Fruit fly (Drosophila melanogaster) whole organism, wandering third instar larva: ENCODE data around the gene Shc.

ENCODE experiments used
- Abd-B ChIP-seq: fragments of >200 bp; optimal IDR thresholded peaks from 2 replicates; lab custom pipeline; 2017; ENCODE audit warnings: missing biosample characterization, missing genetic modification characterization
- CG32264 ChIP-seq: fragments of 200-800 bp; sonication (Bioruptor generic); optimal IDR thresholded peaks from 2 replicates; lab custom pipeline; 2016; ENCODE audit warnings: missing biosample characterization, missing genetic modification characterization
- CG9705 ChIP-seq: fragments of 200-800 bp; sonication (Bioruptor generic); optimal IDR thresholded peaks from 2 replicates; lab custom pipeline; 2018; ENCODE audit warnings: missing biosample characterization, mild to moderate bottlenecking, missing genetic modification characterization
- CrebA ChIP-seq: fragments of 200-800 bp; sonication (Bioruptor generic); optimal IDR thresholded peaks from 2 replicates; lab custom pipeline; 2016; ENCODE audit warnings: missing biosample characterization, mild to moderate bottlenecking, missing genetic modification characterization, borderline replicate concordance
- Dfd ChIP-seq: fragments of >200 bp; optimal IDR thresholded peaks from 2 replicates; lab custom pipeline; 2017; ENCODE audit warnings: missing biosample characterization, missing genetic modification characterization
- Dif ChIP-seq: fragments of 200-275, 200-300 bp; sonication (Bioruptor generic); optimal IDR thresholded peaks from 2 replicates; lab custom pipeline; 2018; ENCODE audit warnings: missing biosample characterization, missing genetic modification characterization; ENCODE audit not compliant: partially characterized antibody
- GATAd ChIP-seq: sonication (Bioruptor generic); optimal IDR thresholded peaks from 2 replicates; lab custom pipeline; 2016; ENCODE audit warnings: missing biosample characterization, missing genetic modification characterization
- HLH106 ChIP-seq: fragments of 200-800 bp; optimal IDR thresholded peaks from 3 replicates; lab custom pipeline; 2019; ENCODE audit warnings: missing biosample characterization, mild to moderate bottlenecking, missing genetic modification characterization, moderate library complexity
- Hnf4 ChIP-seq: fragments of 200-800 bp; sonication (Bioruptor generic); optimal IDR thresholded peaks from 2 replicates; lab custom pipeline; 2016; ENCODE audit warnings: missing biosample characterization, mild to moderate bottlenecking, missing genetic modification characterization
- Hr78 ChIP-seq: fragments of >200 bp; optimal IDR thresholded peaks from 2 replicates; lab custom pipeline; 2017; ENCODE audit warnings: missing biosample characterization, missing genetic modification characterization
- Hr83 ChIP-seq: fragments of 200-300 bp; sonication (Bioruptor generic); optimal IDR thresholded peaks from 2 replicates; lab custom pipeline; 2016; ENCODE audit warnings: missing biosample characterization, mild to moderate bottlenecking, missing genetic modification characterization, moderate library complexity; ENCODE audit not compliant: poor library complexity, severe bottlenecking
- Jra ChIP-seq: sonication (Bioruptor generic); optimal IDR thresholded peaks from 2 replicates; lab custom pipeline; 2016; ENCODE audit warnings: missing biosample characterization, missing genetic modification characterization
- Mio ChIP-seq: sonication (Bioruptor generic); optimal IDR thresholded peaks from 2 replicates; lab custom pipeline; 2016; ENCODE audit warnings: missing biosample characterization, missing genetic modification characterization
- Myc ChIP-seq: fragments of >200 bp; optimal IDR thresholded peaks from 2 replicates; lab custom pipeline; 2017
- N ChIP-seq: fragments of >200 bp; optimal IDR thresholded peaks from 2 replicates; lab custom pipeline; 2018; ENCODE audit warnings: missing biosample characterization, missing external identifiers, missing genetic modification characterization
- OdsH ChIP-seq: fragments of 200-800 bp; sonication (Bioruptor generic); optimal IDR thresholded peaks from 2 replicates; lab custom pipeline; 2016; ENCODE audit warnings: missing biosample characterization, mild to moderate bottlenecking, missing genetic modification characterization
- Rel ChIP-seq, 2 experiments: fragments of 200-800 bp; sonication (Bioruptor generic) in 1 of 2; optimal IDR thresholded peaks; 2 replicates in 1 of 2; 3 replicates in 1 of 2; lab custom pipeline; 2016 to 2019; ENCODE audit warnings: mild to moderate bottlenecking in 2 of 2, missing biosample characterization in 2 of 2, missing genetic modification characterization in 2 of 2, moderate library complexity in 1 of 2
- Sp1 ChIP-seq: fragments of 200-800 bp; sonication (Bioruptor generic); optimal IDR thresholded peaks from 3 replicates; lab custom pipeline; 2019; ENCODE audit warnings: missing biosample characterization, mild to moderate bottlenecking, missing genetic modification characterization, moderate library complexity
- Vsx2 ChIP-seq: fragments of 200-300, 225-300 bp; sonication (Bioruptor generic); optimal IDR thresholded peaks from 2 replicates; lab custom pipeline; 2018; ENCODE audit warnings: missing biosample characterization, missing genetic modification characterization; ENCODE audit not compliant: partially characterized antibody
- br ChIP-seq: fragments of 200-800 bp; sonication (Bioruptor generic); optimal IDR thresholded peaks from 2 replicates; lab custom pipeline; 2016; ENCODE audit warnings: missing biosample characterization, missing genetic modification characterization
- brk ChIP-seq: fragments of 200-800 bp; sonication (Bioruptor generic); optimal IDR thresholded peaks from 2 replicates; lab custom pipeline; 2016; ENCODE audit warnings: missing biosample characterization, mild to moderate bottlenecking, missing genetic modification characterization
- dl ChIP-seq, 2 experiments: fragments of 175-275, 200-275 bp in 1 of 2; fragments of 200-275 bp in 1 of 2; sonication (Bioruptor generic); optimal IDR thresholded peaks; lab custom pipeline; 2018; ENCODE audit warnings: mild to moderate bottlenecking in 2 of 2, missing biosample characterization in 2 of 2, missing genetic modification characterization in 2 of 2, moderate library complexity in 2 of 2; ENCODE audit not compliant: partially characterized antibody in 2 of 2, insufficient read depth in 1 of 2
- dmrt93B ChIP-seq: fragments of 200-800 bp; sonication (Bioruptor generic); optimal IDR thresholded peaks from 2 replicates; lab custom pipeline; 2018; ENCODE audit warnings: missing biosample characterization, mild to moderate bottlenecking, missing genetic modification characterization
- dsf ChIP-seq: sonication (Bioruptor generic); optimal IDR thresholded peaks from 2 replicates; lab custom pipeline; 2016; ENCODE audit warnings: missing biosample characterization, missing genetic modification characterization, borderline replicate concordance
- ey ChIP-seq: fragments of 200-800 bp; sonication (Bioruptor generic); optimal IDR thresholded peaks from 2 replicates; lab custom pipeline; 2016; ENCODE audit warnings: missing biosample characterization, missing genetic modification characterization
- foxo ChIP-seq, 2 experiments: fragments of 200-800 bp; sonication (Bioruptor generic); optimal IDR thresholded peaks; 2 replicates in 1 of 2; 3 replicates in 1 of 2; lab custom pipeline; 2016 to 2017; ENCODE audit warnings: missing biosample characterization in 2 of 2, missing genetic modification characterization in 2 of 2
- fru ChIP-seq: fragments of 200-800 bp; sonication (Bioruptor generic); optimal IDR thresholded peaks from 3 replicates; lab custom pipeline; 2016; ENCODE audit warnings: missing biosample characterization, mild to moderate bottlenecking, missing genetic modification characterization
- h ChIP-seq: fragments of 200-800 bp; sonication (Bioruptor generic); optimal IDR thresholded peaks from 3 replicates; lab custom pipeline; 2016; ENCODE audit warnings: missing biosample characterization, mild to moderate bottlenecking, missing genetic modification characterization
- jim ChIP-seq: fragments of 175-275, 200-325 bp; sonication (Bioruptor generic); optimal IDR thresholded peaks from 2 replicates; lab custom pipeline; 2016; ENCODE audit warnings: missing biosample characterization, mild to moderate bottlenecking, missing genetic modification characterization
- pan ChIP-seq: fragments of >200 bp; optimal IDR thresholded peaks from 2 replicates; lab custom pipeline; 2017
- psq ChIP-seq: fragments of 200-800 bp; sonication (Bioruptor generic); optimal IDR thresholded peaks from 3 replicates; lab custom pipeline; 2017; ENCODE audit warnings: missing biosample characterization, mild to moderate bottlenecking, missing genetic modification characterization, moderate library complexity
- rgr ChIP-seq: fragments of 200-800 bp; sonication (Bioruptor generic); optimal IDR thresholded peaks from 3 replicates; lab custom pipeline; 2016; ENCODE audit warnings: missing biosample characterization, mild to moderate bottlenecking, missing genetic modification characterization
- sage ChIP-seq: fragments of 200-800 bp; sonication (Bioruptor generic); optimal IDR thresholded peaks from 2 replicates; lab custom pipeline; 2016; ENCODE audit warnings: missing biosample characterization, mild to moderate bottlenecking, missing genetic modification characterization
- sv ChIP-seq: fragments of 200-800 bp; sonication (Bioruptor generic); optimal IDR thresholded peaks from 3 replicates; lab custom pipeline; 2016; ENCODE audit warnings: missing biosample characterization, missing genetic modification characterization
- tai ChIP-seq: sonication (Bioruptor generic); optimal IDR thresholded peaks from 2 replicates; lab custom pipeline; 2016; ENCODE audit warnings: missing biosample characterization, missing genetic modification characterization
- usp ChIP-seq: fragments of >200 bp; optimal IDR thresholded peaks from 2 replicates; lab custom pipeline; 2017; ENCODE audit warnings: missing biosample characterization, missing genetic modification characterization
- woc ChIP-seq: sonication (Bioruptor generic); optimal IDR thresholded peaks from 2 replicates; lab custom pipeline; 2016; ENCODE audit warnings: missing biosample characterization, mild to moderate bottlenecking, missing genetic modification characterization

The Shc gene

dm6 chr3L:9410754-9411423, 15.9 kb upstream of the Shc start, which contains the start of the genes CG4022 and Cpsf5 (continued):
- TF ChIP-seq Vsx2 (GFP tag; lab: Kevin White, UChicago) = no peak
- no peak for TF ChIP-seq Dfd (GFP tag; lab: Kevin White, UChicago)
- peak in 1 of 2 experiments; percentile 86 for TF ChIP-seq foxo (GFP tag; optimal IDR thresholded peaks at IDR 0.05; lab: Kevin White, UChicago)
- no peak for TF ChIP-seq Myc (lab: Kevin White, UChicago)
- peak; percentile 56 for TF ChIP-seq sage (GFP tag; lab: Kevin White, UChicago)
- TF ChIP-seq fru (GFP tag; lab: Kevin White, UChicago) = peak; percentile 61
- no peak for TF ChIP-seq Hr78 (GFP tag; lab: Kevin White, UChicago)
- no peak for TF ChIP-seq Dif (GFP tag; lab: Kevin White, UChicago)
- TF ChIP-seq woc (GFP tag; lab: Kevin White, UChicago) = peak; percentile 66

DNA sequence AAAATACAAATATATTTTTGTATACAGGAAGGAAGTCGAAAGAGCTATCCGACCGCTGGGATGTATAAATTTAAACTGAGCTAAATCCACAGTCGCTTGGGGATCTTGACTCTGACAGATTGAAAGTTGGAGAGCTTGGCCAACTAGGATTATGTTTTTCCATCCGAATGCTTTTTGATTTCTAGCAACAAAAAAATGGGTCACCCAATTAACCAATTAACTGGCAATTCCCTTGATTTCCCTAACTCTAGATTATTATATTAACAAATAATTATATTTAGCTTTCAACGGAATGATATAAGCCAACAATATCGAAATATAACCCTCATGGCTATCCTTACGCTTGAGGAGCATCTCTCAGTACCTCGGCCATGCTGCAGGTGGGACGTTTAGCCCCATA, 9.5 kb upstream of the Shc start, which contains the start of gene CG3982:
TSS of gene CG3982 (minus strand) at position 101 of the 400 bp plus-strand sequence.
- TF ChIP-seq Dfd (GFP tag; lab: Kevin White, UChicago) (no peak), psq (GFP tag; lab: Kevin White, UChicago) (no peak), Sp1 (GFP tag; lab: Kevin White, UChicago) (no peak), fru (GFP tag; lab: Kevin White, UChicago) (no peak), dl (GFP tag; optimal IDR thresholded peaks at IDR 0.05; lab: Kevin White, UChicago; ENCODE audit: insufficient read depth in 1 of 2, partially characterized antibody in 2 of 2) (no peak), N (GFP tag; lab: Kevin White, UChicago) (no peak), Mio (GFP tag; lab: Kevin White, UChicago) (no peak), Hnf4 (GFP tag; lab: Kevin White, UChicago) (no peak)

DNA sequence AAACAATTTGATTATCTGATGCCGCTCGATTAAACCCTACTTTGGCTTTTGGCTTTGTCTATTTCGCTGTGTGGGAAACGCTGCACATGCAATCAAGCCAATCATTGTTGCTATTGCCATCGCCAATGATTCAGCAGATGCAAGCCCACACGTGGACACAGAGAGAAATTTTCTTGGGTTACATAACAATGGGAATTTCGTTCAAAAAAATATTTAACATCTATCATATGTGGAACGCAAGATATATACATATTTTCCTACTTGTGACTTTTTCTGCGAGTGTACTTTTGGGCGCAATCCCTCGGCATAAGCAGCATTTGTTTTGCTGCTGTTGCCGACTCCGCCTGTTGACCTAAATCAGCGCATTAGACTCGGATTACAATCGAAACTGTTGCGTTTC, 7.5 kb upstream of the Shc start:
- TF ChIP-seq woc (GFP tag; lab: Kevin White, UChicago) = no peak
- TF ChIP-seq h (GFP tag; lab: Kevin White, UChicago) = peak; percentile 37
- TF ChIP-seq, all 38 proteins: peak for 1

DNA sequence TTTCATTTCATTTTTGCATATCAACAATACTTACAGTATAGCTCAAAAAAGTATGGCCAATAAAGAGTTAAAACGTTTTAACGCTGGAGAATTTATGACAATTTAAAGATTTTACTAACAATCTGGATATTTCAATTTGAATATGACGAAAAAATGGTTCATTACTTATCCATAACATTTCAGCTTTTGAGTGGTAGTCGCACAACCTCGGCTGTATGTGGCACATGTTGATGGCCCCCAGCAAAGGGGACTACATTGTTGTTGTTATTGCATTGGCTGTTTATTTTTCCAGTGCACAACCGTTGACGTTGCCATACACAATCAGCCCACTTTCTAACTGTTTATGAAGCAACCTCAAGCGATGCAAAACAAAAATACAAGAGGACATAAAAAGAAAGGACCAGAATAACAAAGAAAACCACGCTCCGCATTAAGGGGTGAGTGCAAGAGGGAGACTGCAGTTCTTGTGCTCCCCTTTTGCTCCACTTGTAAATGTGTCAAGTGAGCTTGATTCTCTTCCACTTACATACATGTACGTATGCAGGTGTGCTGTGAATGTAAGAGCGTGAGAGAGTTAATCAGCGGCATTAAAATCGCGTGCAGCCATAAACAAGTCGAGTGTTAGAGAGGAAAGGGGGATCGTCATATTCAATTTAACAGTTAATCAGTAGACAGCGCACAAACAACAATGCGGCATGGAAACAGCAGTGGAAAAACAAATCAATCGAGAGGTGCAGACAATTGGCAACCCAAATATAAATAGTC, 6.6 kb upstream of the Shc start:
- TF ChIP-seq Dif (GFP tag; lab: Kevin White, UChicago) (no peak), psq (GFP tag; lab: Kevin White, UChicago) (peak; percentile 86), N (GFP tag; lab: Kevin White, UChicago) (no peak), GATAd (GFP tag; lab: Kevin White, UChicago) (peak; percentile 12), h (GFP tag; lab: Kevin White, UChicago) (peak; percentile 90), foxo (GFP tag; optimal IDR thresholded peaks at IDR 0.05; lab: Kevin White, UChicago) (peak; percentile 60 to 92), CG9705 (peak; percentile 62), dsf (GFP tag; lab: Kevin White, UChicago) (peak; percentile 27), woc (GFP tag; lab: Kevin White, UChicago) (peak; percentile 77), brk (GFP tag; lab: Kevin White, UChicago) (peak; percentile 38), sv (GFP tag; lab: Kevin White, UChicago) (no peak), Vsx2 (GFP tag; lab: Kevin White, UChicago) (no peak), Sp1 (GFP tag; lab: Kevin White, UChicago) (peak; percentile 90), CG32264 (GFP tag; lab: Kevin White, UChicago) (peak; percentile 86), pan (lab: Kevin White, UChicago) (no peak), sage (GFP tag; lab: Kevin White, UChicago) (peak; percentile 71), tai (GFP tag; lab: Kevin White, UChicago) (peak; percentile 78), Rel (GFP tag; optimal IDR thresholded peaks at IDR 0.05; lab: Kevin White, UChicago) (peak; percentile 46), Rel (tag; optimal IDR thresholded peaks at IDR 0.05; lab: Kevin White, UChicago) (peak; percentile 66), Dfd (GFP tag; lab: Kevin White, UChicago) (no peak), br (GFP tag; lab: Kevin White, UChicago) (peak; percentile 95), CrebA (no peak), Mio (GFP tag; lab: Kevin White, UChicago) (peak; percentile 27), OdsH (GFP tag; lab: Kevin White, UChicago) (peak; percentile 90), Jra (GFP tag; lab: Kevin White, UChicago) (peak; percentile 88), Myc (lab: Kevin White, UChicago) (no peak), HLH106 (tag; lab: Kevin White, UChicago) (peak; percentile 91), rgr (GFP tag; lab: Kevin White, UChicago) (peak; percentile 88), dl (GFP tag; optimal IDR thresholded peaks at IDR 0.05; lab: Kevin White, UChicago; ENCODE audit: insufficient read depth in 1 of 2, partially characterized antibody in 2 of 2) (no peak), jim (GFP tag; lab: Kevin White, UChicago) (no peak), Hr83 (GFP tag; lab: Kevin White, UChicago) (no peak), usp (GFP tag; lab: Kevin White, UChicago) (no peak), Abd-B (GFP tag; lab: Kevin White, UChicago) (no peak), dmrt93B (peak; percentile 80), ey (peak; percentile 93), Hr78 (GFP tag; lab: Kevin White, UChicago) (no peak)
